Fruit fly (Drosophila melanogaster): ENCODE data around the gene Cnb.

Gene Cnb

DNA sequence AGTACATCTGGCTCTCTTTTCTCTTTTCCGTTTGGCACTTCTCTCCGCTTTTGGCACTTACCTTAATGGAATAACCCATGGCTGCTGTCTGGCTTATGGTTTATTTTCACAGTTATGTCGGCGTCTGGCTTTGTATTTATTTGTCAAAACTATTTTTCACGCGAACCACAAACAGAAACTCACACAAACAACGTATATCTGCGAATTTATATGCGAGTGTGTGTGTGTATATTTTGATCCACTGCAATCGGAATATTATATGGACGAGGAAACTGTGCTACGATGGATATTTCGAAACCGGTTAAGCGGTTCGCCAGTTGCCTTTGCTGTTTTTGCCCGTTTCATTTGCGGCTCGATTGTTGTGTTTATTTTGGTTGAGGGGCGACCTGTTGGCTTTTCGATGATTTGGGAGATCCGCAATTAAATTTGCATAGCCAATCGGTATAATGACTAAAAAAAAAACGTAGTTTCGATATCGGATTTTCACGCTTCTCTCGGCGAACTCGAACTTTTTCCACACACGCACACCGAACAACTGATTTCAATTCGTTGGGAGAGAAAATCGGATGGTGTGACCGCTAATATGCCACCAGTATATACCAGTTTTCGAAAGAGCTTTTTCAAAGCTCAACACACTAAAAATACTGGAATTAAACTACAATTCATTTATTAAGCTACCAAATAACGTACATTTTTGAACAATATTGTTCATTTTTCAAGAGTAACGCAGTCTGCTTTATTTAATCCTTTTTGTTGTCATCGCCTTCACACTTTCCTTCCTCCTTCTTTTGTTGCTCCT, 22.4 kb downstream of the Cnb start, which contains the start of gene CG1927:
Gene CG1927 (minus strand): TSS at position 541 of the 799 bp plus-strand sequence.
- TF ChIP-seq insv (optimal IDR thresholded peaks at IDR 0.05), result no peak
- TF ChIP-seq Myc (optimal IDR thresholded peaks at IDR 0.05), result no peak
- no peak for TF ChIP-seq psq (optimal IDR thresholded peaks at IDR 0.05)
- no peak for TF ChIP-seq ttk (optimal IDR thresholded peaks at IDR 0.05)
- no peak for TF ChIP-seq h (optimal IDR thresholded peaks at IDR 0.05)
- TF ChIP-seq Sin3A (optimal IDR thresholded peaks at IDR 0.05), result no peak

DNA sequence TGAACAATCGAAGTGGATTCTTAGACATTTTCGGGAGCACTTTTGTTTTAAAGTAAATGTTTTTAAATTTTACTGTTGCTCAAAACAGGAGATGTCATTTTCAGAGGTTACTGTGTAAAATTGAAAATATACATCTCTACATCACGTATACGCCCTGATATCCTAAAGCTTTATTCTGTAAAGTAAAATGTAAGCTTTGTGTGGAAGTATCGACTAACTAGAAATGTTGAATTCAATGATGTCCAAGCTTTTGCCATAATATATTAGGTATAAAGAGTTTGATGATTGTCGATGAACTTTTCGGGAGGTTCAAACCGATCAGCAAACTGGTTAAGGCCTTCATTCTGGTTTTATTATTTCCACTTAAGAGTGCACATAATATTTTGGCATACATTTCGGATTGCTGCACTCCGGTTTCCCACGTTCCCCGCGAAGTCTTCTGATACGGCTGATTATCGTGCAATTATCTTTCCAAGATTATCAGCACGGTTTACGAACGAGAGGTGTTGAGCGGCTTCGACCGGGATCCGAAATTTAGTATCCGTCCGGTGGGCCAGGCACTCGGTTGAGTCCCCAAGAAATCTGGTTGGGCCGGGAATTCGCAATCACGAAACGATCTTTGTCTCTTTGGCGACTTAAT, 23.9 kb downstream of the Cnb start, which contains the start of the genes CG11815 and acs:
Gene CG11815 (minus strand): TSS at position 98 of the 640 bp plus-strand sequence.
Gene acs (plus strand): TSS at position 536 of the 640 bp plus-strand sequence.
- TF ChIP-seq insv (optimal IDR thresholded peaks at IDR 0.05) (no peak), Myc (optimal IDR thresholded peaks at IDR 0.05) (no peak), Sin3A (optimal IDR thresholded peaks at IDR 0.05) (no peak), ttk (optimal IDR thresholded peaks at IDR 0.05) (no peak), h (optimal IDR thresholded peaks at IDR 0.05) (no peak), psq (optimal IDR thresholded peaks at IDR 0.05) (no peak)

DNA sequence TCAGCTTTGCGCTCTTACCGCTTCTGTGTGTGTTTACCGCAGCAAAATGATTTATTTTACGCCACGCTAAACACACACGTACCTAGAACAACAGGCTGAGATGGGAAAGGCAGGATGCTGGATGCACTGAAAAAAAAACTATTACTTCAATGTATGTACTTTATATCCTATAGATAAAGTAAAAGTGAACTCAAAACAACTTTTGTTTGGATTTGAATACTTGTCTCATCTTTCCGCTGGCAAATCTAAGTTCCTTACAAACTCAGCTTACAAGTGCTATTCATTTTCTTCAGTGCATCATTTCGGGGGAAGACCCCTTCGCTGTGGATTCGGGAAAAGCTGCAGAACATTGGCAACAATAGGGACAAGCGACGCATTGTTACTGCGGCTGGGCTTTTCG, 29.4 kb downstream of the Cnb start:
- TF ChIP-seq insv (optimal IDR thresholded peaks at IDR 0.05) (no peak), psq (optimal IDR thresholded peaks at IDR 0.05) (no peak), h (optimal IDR thresholded peaks at IDR 0.05) (no peak), ttk (optimal IDR thresholded peaks at IDR 0.05) (no peak), Sin3A (optimal IDR thresholded peaks at IDR 0.05) (no peak), Myc (optimal IDR thresholded peaks at IDR 0.05) (no peak)

DNA sequence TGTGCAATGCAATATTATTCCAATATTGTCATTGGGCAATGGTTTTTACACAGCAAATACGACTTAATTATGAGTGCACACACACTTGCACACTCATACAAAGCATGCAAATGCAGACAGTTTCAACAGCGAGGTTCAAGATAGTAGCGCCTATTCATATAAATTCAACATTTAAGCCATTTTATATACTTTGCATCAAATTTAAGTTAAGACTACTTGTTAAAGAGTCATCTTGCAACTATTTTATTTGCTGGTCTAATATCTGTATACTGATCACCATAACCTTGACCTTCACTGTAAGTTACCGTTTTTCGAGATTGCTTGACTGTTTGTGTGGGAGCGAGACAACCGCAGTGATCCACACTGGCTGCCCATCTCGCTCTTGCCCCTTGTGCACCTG, 38.0 kb downstream of the Cnb start:
- TF ChIP-seq insv (optimal IDR thresholded peaks at IDR 0.05) (no peak), ttk (optimal IDR thresholded peaks at IDR 0.05) (no peak), h (optimal IDR thresholded peaks at IDR 0.05) (no peak), psq (optimal IDR thresholded peaks at IDR 0.05) (no peak), Myc (optimal IDR thresholded peaks at IDR 0.05) (no peak), Sin3A (optimal IDR thresholded peaks at IDR 0.05) (no peak)

Measured in Kc167 (cell line).